Fruit fly (Drosophila melanogaster): ENCODE measurements around the gene CG14073.

DNA sequence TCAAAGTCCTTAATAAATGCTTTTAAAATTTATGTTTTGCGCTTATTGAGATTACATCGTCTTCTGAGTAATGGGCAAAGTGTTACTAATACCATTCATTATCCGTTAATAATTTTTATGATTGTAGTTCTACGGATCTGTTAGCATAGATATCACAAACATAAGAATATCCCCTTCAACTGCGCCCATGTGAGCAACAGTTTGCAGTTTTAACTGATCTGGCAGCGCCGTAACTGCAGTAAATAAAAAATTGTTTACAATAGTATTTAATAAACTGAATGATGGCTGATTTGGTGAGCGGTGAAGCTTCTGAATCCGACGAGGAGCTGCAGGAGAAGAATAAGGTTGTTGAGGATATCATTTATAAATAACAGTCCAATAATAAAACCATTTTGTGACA is 49.6 kb upstream of the CG14073 start, which contains the start of gene Blos3:
- peak; percentile 21 for TF ChIP-seq CG18476 (GFP tag; optimal IDR thresholded peaks at IDR 0.05)
- TF ChIP-seq CTCF (GFP tag; optimal IDR thresholded peaks at IDR 0.05), result peak; percentile 10
- TF ChIP-seq Hey (tag; optimal IDR thresholded peaks at IDR 0.05), result no peak
- no peak for TF ChIP-seq knrl (GFP tag; IDR thresholded peaks at IDR 0.05; ENCODE audit: partially characterized antibody)

Measured in whole organism, embryonic.